Fruit fly (Drosophila melanogaster): Measurements from ENCODE around the gene Nepl6.

Nepl6 gene

DNA sequence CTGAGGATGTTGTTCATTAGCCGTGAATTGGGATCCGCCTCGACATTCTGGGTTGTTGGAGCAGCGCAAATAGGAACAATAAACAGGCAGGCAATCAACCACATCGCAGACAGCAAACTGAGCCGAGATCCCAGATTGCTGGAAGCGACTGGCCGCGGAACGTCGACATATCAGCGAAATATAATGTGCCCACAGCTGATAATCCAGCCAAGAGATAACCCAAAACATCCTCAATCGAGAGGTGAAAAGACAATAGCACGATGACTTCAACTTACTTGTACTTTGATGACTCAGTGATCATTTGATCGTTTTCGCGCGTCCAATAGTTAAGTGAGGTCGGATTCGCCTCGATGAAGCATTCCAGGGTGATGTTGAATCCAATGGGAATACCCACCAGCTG is at the start of gene Nepl6:
Gene Nepl6 (minus strand): TSS at position 104 of the 400 bp plus-strand sequence.
- no peak for TF ChIP-seq CG10654 (GFP tag; optimal IDR thresholded peaks at IDR 0.05)
- TF ChIP-seq dm (GFP tag; optimal IDR thresholded peaks at IDR 0.05): no peak
- TF ChIP-seq CG2202 (tag; optimal IDR thresholded peaks at IDR 0.05): no peak
- TF ChIP-seq corto (GFP tag; optimal IDR thresholded peaks at IDR 0.05): no peak
- no peak for TF ChIP-seq CG6175 (GFP tag; IDR thresholded peaks at IDR 0.05)
- no peak for TF ChIP-seq CG13123 (GFP tag; optimal IDR thresholded peaks at IDR 0.05)
- TF ChIP-seq grau (tag; optimal IDR thresholded peaks at IDR 0.05): no peak
- TF ChIP-seq CG13287 (GFP tag; IDR thresholded peaks at IDR 0.05; ENCODE audit: partially characterized antibody): no peak
- TF ChIP-seq trem (tag; optimal IDR thresholded peaks at IDR 0.05): no peak
- no peak for TF ChIP-seq chm (GFP tag; IDR thresholded peaks at IDR 0.05)
- no peak for TF ChIP-seq CG6813 (GFP tag; optimal IDR thresholded peaks at IDR 0.05)
- TF ChIP-seq CG3838 (GFP tag; optimal IDR thresholded peaks at IDR 0.05): no peak
- no peak for TF ChIP-seq klu (GFP tag; IDR thresholded peaks at IDR 0.05)
- TF ChIP-seq crp (GFP tag; optimal IDR thresholded peaks at IDR 0.05): no peak
- no peak for TF ChIP-seq CG18476 (GFP tag; optimal IDR thresholded peaks at IDR 0.05)
- TF ChIP-seq CG43689 (GFP tag; IDR thresholded peaks at IDR 0.05): no peak

DNA sequence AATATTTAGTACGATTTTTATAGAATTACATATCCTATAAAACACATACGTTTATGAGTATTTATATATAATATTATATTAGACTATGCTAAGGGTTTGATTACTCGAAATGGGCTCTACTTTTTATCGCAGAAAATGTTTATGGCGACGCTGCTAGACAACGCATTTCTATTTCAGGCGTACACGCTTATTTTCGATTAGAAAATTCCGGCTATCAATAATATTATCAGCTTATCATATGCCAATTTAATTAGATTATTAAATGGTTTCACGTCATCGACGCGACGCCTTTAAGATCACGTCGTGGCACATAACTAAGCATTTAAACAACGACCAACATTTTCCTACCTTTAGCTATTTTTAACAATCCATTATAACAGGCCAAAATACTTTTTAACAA is 41.0 kb upstream of the Nepl6 start:
- TF ChIP-seq sd (tag; optimal IDR thresholded peaks at IDR 0.05) (peak; percentile 37), exex (tag; optimal IDR thresholded peaks at IDR 0.05) (peak; percentile 95), rib (GFP tag; IDR thresholded peaks at IDR 0.05) (no peak), mirr (GFP tag; optimal IDR thresholded peaks at IDR 0.05) (peak; percentile 40), CG1602 (GFP tag; optimal IDR thresholded peaks at IDR 0.05) (no peak), CG34376 (GFP tag; optimal IDR thresholded peaks at IDR 0.05) (peak; percentile 40)

DNA sequence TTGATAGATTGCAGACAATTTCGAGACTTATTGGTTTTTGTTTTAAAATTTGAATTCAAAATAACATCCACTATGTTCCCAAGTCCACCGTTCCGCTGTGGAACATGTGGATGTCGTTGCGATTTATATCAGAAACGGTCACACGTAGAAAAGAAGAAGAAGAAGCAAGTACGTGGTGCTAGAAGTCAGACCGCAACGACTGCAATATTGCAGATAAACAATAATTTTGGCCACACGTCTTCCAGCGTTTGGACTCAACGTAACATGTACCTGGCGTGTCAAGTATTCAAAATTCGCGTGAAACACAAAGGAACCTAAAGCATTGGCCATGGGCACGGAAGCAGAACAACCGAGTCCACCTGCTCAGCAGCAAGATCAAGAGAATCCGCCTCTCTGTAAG is 38.9 kb upstream of the Nepl6 start, which contains the start of gene Fic:
Gene Fic (plus strand): TSS at position 139 of the 400 bp plus-strand sequence.
- TF ChIP-seq sens (GFP tag) (no peak), CG5953 (GFP tag; IDR thresholded peaks at IDR 0.05) (no peak), CG10147 (GFP tag; optimal IDR thresholded peaks at IDR 0.05) (no peak), CG18764 (GFP tag; optimal IDR thresholded peaks at IDR 0.05) (no peak), chinmo (GFP tag; IDR thresholded peaks at IDR 0.05; ENCODE audit: partially characterized antibody) (peak; percentile 69; the same call in 2 of the 4 replicates), CG11093 (GFP tag; IDR thresholded peaks at IDR 0.05) (no peak), gt (GFP tag; IDR thresholded peaks at IDR 0.05) (no peak), CG18262 (tag; optimal IDR thresholded peaks at IDR 0.05) (no peak), CG14441 (GFP tag; IDR thresholded peaks at IDR 0.05) (no peak), CG33213 (GFP tag; optimal IDR thresholded peaks at IDR 0.05) (no peak), CG42726 (GFP tag; IDR thresholded peaks at IDR 0.05; ENCODE audit: partially characterized antibody) (no peak; the same call in 1 of the 2 replicates), pzg (GFP tag; optimal IDR thresholded peaks at IDR 0.05) (peak; percentile 43), CG10462 (GFP tag; optimal IDR thresholded peaks at IDR 0.05) (no peak), CG5180 (GFP tag; optimal IDR thresholded peaks at IDR 0.05) (peak; percentile 37), Ptx1 (GFP tag; IDR thresholded peaks at IDR 0.05) (no peak), CG11695 (GFP tag; IDR thresholded peaks at IDR 0.05) (no peak), sisA (GFP tag; IDR thresholded peaks at IDR 0.05) (no peak), sc (optimal IDR thresholded peaks at IDR 0.05) (no peak), sc (GFP tag; optimal IDR thresholded peaks at IDR 0.05) (no peak), ERR (GFP tag; optimal IDR thresholded peaks at IDR 0.05) (no peak), CG9215 (GFP tag; IDR thresholded peaks at IDR 0.05) (no peak), org-1 (GFP tag; optimal IDR thresholded peaks at IDR 0.05) (no peak), run (tag; optimal IDR thresholded peaks at IDR 0.05) (no peak), CG7963 (GFP tag; IDR thresholded peaks at IDR 0.05; ENCODE audit: partially characterized antibody) (no peak), CG8765 (GFP tag; IDR thresholded peaks at IDR 0.05) (no peak), nmo (GFP tag; optimal IDR thresholded peaks at IDR 0.05) (no peak), zfh2 (GFP tag; optimal IDR thresholded peaks at IDR 0.05) (no peak), Atf3 (GFP tag; optimal IDR thresholded peaks at IDR 0.05) (no peak), Xbp1 (GFP tag; optimal IDR thresholded peaks at IDR 0.05) (peak; percentile 90)

Measured in whole organism, embryonic.